Fruit fly (Drosophila melanogaster): ENCODE results near the gene Las.

dm6 chr3L:20452813-20453682 is 20.9 kb upstream of the Las start, which contains the start of gene CG5199:
- peak; percentile 86 for TF ChIP-seq zf30C (GFP tag; optimal IDR thresholded peaks at IDR 0.05)
- TF ChIP-seq CG4360 (GFP tag; IDR thresholded peaks at IDR 0.05), result no peak
- TF ChIP-seq Oaz (GFP tag; IDR thresholded peaks at IDR 0.05), result no peak
- TF ChIP-seq Mad (GFP tag; optimal IDR thresholded peaks at IDR 0.05), result no peak
- no peak for TF ChIP-seq abd-A (tag; optimal IDR thresholded peaks at IDR 0.05)
- TF ChIP-seq CG12219 (GFP tag; optimal IDR thresholded peaks at IDR 0.05), result no peak
- TF ChIP-seq bbx (GFP tag; IDR thresholded peaks at IDR 0.05; ENCODE audit: partially characterized antibody), result peak; percentile 67
- TF ChIP-seq Poxn (GFP tag; IDR thresholded peaks at IDR 0.05), result no peak

Data from whole organism, embryonic.